Worm (Caenorhabditis elegans): ENCODE data around the gene tsg-101.

ce11 chrIV:3467751-3468150 is 46.6 kb downstream of the tsg-101 start:
- TF ChIP-seq nhr-90 (tag; optimal IDR thresholded peaks at IDR 0.05; ENCODE audit: poor library complexity): no peak
- TF ChIP-seq mdl-1 (tag; optimal IDR thresholded peaks at IDR 0.05): no peak
- no peak for TF ChIP-seq elt-3 (tag; optimal IDR thresholded peaks at IDR 0.05)
- no peak for TF ChIP-seq rnt-1 (tag; optimal IDR thresholded peaks at IDR 0.05)
- no peak for TF ChIP-seq lin-13 (GFP tag; optimal IDR thresholded peaks at IDR 0.05)
